Worm (Caenorhabditis elegans) whole organism, L4 larva: ENCODE results near the gene C45G9.9.

Source experiments
- F26F4.8 ChIP-seq: fragments of 200-800 bp; sonication (Bioruptor generic); conservative IDR thresholded peaks from 2 replicates; pipeline ENCODE4 v1.3.6; 2022; ENCODE audit warnings: missing genetic modification characterization, missing compliant biosample characterization
- dpl-1 ChIP-seq: fragments of 150-350 bp; optimal IDR thresholded peaks from 2 replicates; lab custom pipeline; 2014; ENCODE audit warnings: missing biosample characterization, missing genetic modification reagents, missing genetic modification characterization
- duxl-1 ChIP-seq: sonication (generic microtip); optimal IDR thresholded peaks from 2 replicates; lab custom pipeline; 2016; ENCODE audit warnings: mild to moderate bottlenecking, missing genetic modification characterization, moderate library complexity, missing compliant biosample characterization; ENCODE audit not compliant: poor library complexity
- fkh-10 ChIP-seq: fragments of 150-350 bp; optimal IDR thresholded peaks from 2 replicates; lab custom pipeline; 2014; ENCODE audit warnings: missing biosample characterization, missing genetic modification reagents, missing genetic modification characterization
- hif-1 ChIP-seq, 2 experiments: sonication (generic microtip); optimal IDR thresholded peaks; 2 replicates each; lab custom pipeline; 2016 to 2017; ENCODE audit warnings: missing compliant biosample characterization in 2 of 2, missing genetic modification characterization in 2 of 2, missing genetic modification reagents in 2 of 2, missing genotype in 2 of 2, mild to moderate bottlenecking in 1 of 2
- nhr-237 ChIP-seq: sonication (generic microtip); optimal IDR thresholded peaks from 2 replicates; lab custom pipeline; 2017; ENCODE audit warnings: missing biosample characterization, missing genetic modification characterization
- nhr-6 ChIP-seq: fragments of 150-350 bp; optimal IDR thresholded peaks from 2 replicates; lab custom pipeline; 2014; ENCODE audit warnings: missing biosample characterization, missing genetic modification characterization

DNA sequence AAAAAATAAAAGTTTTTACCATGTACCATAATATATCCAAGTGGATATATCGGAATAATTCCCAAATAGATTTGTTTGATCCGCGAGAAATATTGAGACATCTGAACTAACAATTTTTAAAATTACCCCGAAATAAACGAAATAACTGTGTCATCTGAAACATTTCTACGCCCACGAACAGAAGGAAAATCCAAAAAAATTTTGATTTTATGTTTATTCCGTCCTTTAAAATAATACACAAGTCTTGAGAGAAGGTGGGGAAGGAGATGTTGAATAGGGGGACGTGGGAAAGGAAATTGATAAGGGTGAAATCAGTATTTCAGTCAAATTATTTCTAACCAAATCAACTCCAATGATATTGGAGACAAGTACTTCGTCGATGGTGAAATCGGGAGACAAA lies 46.9 kb downstream of the C45G9.9 start, which contains the start of gene R144.11:
- TF ChIP-seq F26F4.8 (GFP tag; lab: Robert Waterston, UW) (no peak), nhr-6 (tag; lab: Kevin White, UChicago) (no peak), fkh-10 (GFP tag; lab: Kevin White, UChicago) (no peak), nhr-237 (tag; lab: Kevin White, UChicago) (no peak), dpl-1 (GFP tag; lab: Kevin White, UChicago) (no peak), hif-1 (tag; optimal IDR thresholded peaks at IDR 0.05; lab: Kevin White, UChicago) (no peak), duxl-1 (tag; lab: Kevin White, UChicago) (no peak)
